Worm (Caenorhabditis elegans) whole organism, midembryonic: ENCODE data around the gene mms-19.

Experiments
- T22C8.4 ChIP-seq: fragments of 200-800 bp; sonication (Bioruptor generic); IDR thresholded peaks from 2 replicates; pipeline ENCODE4 v1.3.6; 2022; ENCODE audit warnings: missing genetic modification characterization, missing compliant biosample characterization
- cog-1 ChIP-seq: sonication (generic microtip); optimal IDR thresholded peaks from 2 replicates; lab custom pipeline; 2016; ENCODE audit warnings: missing genetic modification characterization, missing compliant biosample characterization
- flt-1 ChIP-seq: fragments of 200-800 bp; sonication (Bioruptor generic); IDR thresholded peaks from 2 replicates; pipeline ENCODE4 v1.3.6; 2022; ENCODE audit warnings: missing genetic modification characterization, missing compliant biosample characterization
- klf-2 ChIP-seq: fragments of 200-800 bp; sonication (Bioruptor generic); conservative IDR thresholded peaks from 2 replicates; pipeline ENCODE4 v1.3.6; 2022; ENCODE audit warnings: missing genetic modification reagents, missing genetic modification characterization, missing compliant biosample characterization
- med-1 ChIP-seq: sonication (generic microtip); optimal IDR thresholded peaks from 2 replicates; lab custom pipeline; 2017; ENCODE audit warnings: missing genetic modification characterization, mild to moderate bottlenecking, missing compliant biosample characterization, antibody characterized with exemption, missing genetic modification reagents; ENCODE audit not compliant: insufficient read depth
- ref-1 ChIP-seq: fragments of 200-800 bp; sonication (Bioruptor generic); conservative IDR thresholded peaks from 2 replicates; pipeline ENCODE4 v1.3.6; 2022; ENCODE audit warnings: missing genetic modification reagents, missing genetic modification characterization, missing compliant biosample characterization
- tab-1 ChIP-seq: fragments of 200-800 bp; sonication (Bioruptor generic); IDR thresholded peaks from 2 replicates; pipeline ENCODE4 v1.3.6; 2022; ENCODE audit warnings: missing genetic modification characterization, missing compliant biosample characterization
- ztf-23 ChIP-seq: fragments of 200-800 bp; sonication (Bioruptor generic); IDR thresholded peaks from 2 replicates; pipeline ENCODE4 v1.3.6; 2022; ENCODE audit warnings: missing genetic modification reagents, missing genetic modification characterization, missing compliant biosample characterization
- ztf-29 ChIP-seq: fragments of 200-800 bp; sonication (Bioruptor generic); IDR thresholded peaks from 2 replicates; pipeline ENCODE4 v1.3.6; 2022; ENCODE audit warnings: missing genetic modification reagents, missing genetic modification characterization, missing compliant biosample characterization

The mms-19 gene

ce11 chrV:5499475-5499874 lies 14.7 kb upstream of the mms-19 start:
- TF ChIP-seq med-1 (GFP tag; lab: Kevin White, UChicago) (no peak), ref-1 (GFP tag; lab: Robert Waterston, UW) (no peak), klf-2 (GFP tag; lab: Robert Waterston, UW) (no peak), ztf-29 (GFP tag; lab: Robert Waterston, UW) (no peak), flt-1 (GFP tag; lab: Robert Waterston, UW) (no peak), tab-1 (GFP tag; lab: Robert Waterston, UW) (no peak), ztf-23 (GFP tag; lab: Robert Waterston, UW) (no peak), T22C8.4 (GFP tag; lab: Robert Waterston, UW) (no peak), cog-1 (no peak)

ce11 chrV:5502701-5503100 lies 11.4 kb upstream of the mms-19 start:
- no peak for TF ChIP-seq klf-2 (GFP tag; lab: Robert Waterston, UW)
- TF ChIP-seq tab-1 (GFP tag; lab: Robert Waterston, UW) = no peak
- no peak for TF ChIP-seq ref-1 (GFP tag; lab: Robert Waterston, UW)
- TF ChIP-seq med-1 (GFP tag; lab: Kevin White, UChicago) = no peak
- no peak for TF ChIP-seq cog-1
- TF ChIP-seq flt-1 (GFP tag; lab: Robert Waterston, UW) = no peak
- TF ChIP-seq T22C8.4 (GFP tag; lab: Robert Waterston, UW) = no peak
- TF ChIP-seq ztf-23 (GFP tag; lab: Robert Waterston, UW) = no peak
- no peak for TF ChIP-seq ztf-29 (GFP tag; lab: Robert Waterston, UW)

ce11 chrV:5504295-5504694 lies 9.9 kb upstream of the mms-19 start:
- no peak for TF ChIP-seq klf-2 (GFP tag; lab: Robert Waterston, UW)
- TF ChIP-seq T22C8.4 (GFP tag; lab: Robert Waterston, UW) = no peak
- TF ChIP-seq flt-1 (GFP tag; lab: Robert Waterston, UW) = no peak
- no peak for TF ChIP-seq ztf-23 (GFP tag; lab: Robert Waterston, UW)
- TF ChIP-seq med-1 (GFP tag; lab: Kevin White, UChicago) = no peak
- no peak for TF ChIP-seq cog-1
- TF ChIP-seq tab-1 (GFP tag; lab: Robert Waterston, UW) = no peak
- TF ChIP-seq ref-1 (GFP tag; lab: Robert Waterston, UW) = no peak
- TF ChIP-seq ztf-29 (GFP tag; lab: Robert Waterston, UW) = no peak

- TF ChIP-seq ztf-29 (GFP tag; lab: Robert Waterston, UW) (no peak), klf-2 (GFP tag; lab: Robert Waterston, UW) (no peak), ztf-23 (GFP tag; lab: Robert Waterston, UW) (peak; percentile 71; the same call in 1 of the 2 replicates), ref-1 (GFP tag; lab: Robert Waterston, UW) (no peak), med-1 (GFP tag; lab: Kevin White, UChicago) (peak; percentile 35), tab-1 (GFP tag; lab: Robert Waterston, UW) (peak; percentile 70), cog-1 (peak; percentile 56), T22C8.4 (GFP tag; lab: Robert Waterston, UW) (0 out of 2 replicates have a peak, but pooled peaks have one; percentile 39), flt-1 (GFP tag; lab: Robert Waterston, UW) (peak; percentile 75; the same call in 1 of the 2 replicates)
Measured at ce11 chrV:5504807-5505442, 9.2 kb upstream of the mms-19 start, which contains the start of the genes dnj-19 and nhr-47. Gene dnj-19 (minus strand): TSS chrV:5504857. Gene nhr-47 (plus strand): TSS chrV:5505253.

- no peak for TF ChIP-seq cog-1
- no peak for TF ChIP-seq med-1 (GFP tag; lab: Kevin White, UChicago)
- TF ChIP-seq ztf-23 (GFP tag; lab: Robert Waterston, UW) = no peak
- no peak for TF ChIP-seq T22C8.4 (GFP tag; lab: Robert Waterston, UW)
- TF ChIP-seq ztf-29 (GFP tag; lab: Robert Waterston, UW) = no peak
- TF ChIP-seq ref-1 (GFP tag; lab: Robert Waterston, UW) = no peak
- TF ChIP-seq tab-1 (GFP tag; lab: Robert Waterston, UW) = no peak
- no peak for TF ChIP-seq klf-2 (GFP tag; lab: Robert Waterston, UW)
- no peak for TF ChIP-seq flt-1 (GFP tag; lab: Robert Waterston, UW)
Measured at ce11 chrV:5509134-5509533, 5.0 kb upstream of the mms-19 start.

ce11 chrV:5509966-5510365 lies 4.2 kb upstream of the mms-19 start:
- TF ChIP-seq ref-1 (GFP tag; lab: Robert Waterston, UW) = no peak
- no peak for TF ChIP-seq T22C8.4 (GFP tag; lab: Robert Waterston, UW)
- TF ChIP-seq ztf-23 (GFP tag; lab: Robert Waterston, UW) = no peak
- no peak for TF ChIP-seq med-1 (GFP tag; lab: Kevin White, UChicago)
- no peak for TF ChIP-seq cog-1
- TF ChIP-seq tab-1 (GFP tag; lab: Robert Waterston, UW) = no peak
- TF ChIP-seq ztf-29 (GFP tag; lab: Robert Waterston, UW) = no peak
- TF ChIP-seq klf-2 (GFP tag; lab: Robert Waterston, UW) = no peak
- TF ChIP-seq flt-1 (GFP tag; lab: Robert Waterston, UW) = no peak

- TF ChIP-seq flt-1 (GFP tag; lab: Robert Waterston, UW) = no peak
- TF ChIP-seq klf-2 (GFP tag; lab: Robert Waterston, UW) = no peak
Measured at ce11 chrV:5511720-5512119, 2.4 kb upstream of the mms-19 start.

ce11 chrV:5512559-5512958 lies 1.6 kb upstream of the mms-19 start:
- TF ChIP-seq tab-1 (GFP tag; lab: Robert Waterston, UW) = no peak
- TF ChIP-seq flt-1 (GFP tag; lab: Robert Waterston, UW) = no peak
- no peak for TF ChIP-seq ztf-23 (GFP tag; lab: Robert Waterston, UW)
- no peak for TF ChIP-seq ref-1 (GFP tag; lab: Robert Waterston, UW)
- TF ChIP-seq klf-2 (GFP tag; lab: Robert Waterston, UW) = no peak
- no peak for TF ChIP-seq ztf-29 (GFP tag; lab: Robert Waterston, UW)
- no peak for TF ChIP-seq med-1 (GFP tag; lab: Kevin White, UChicago)
- TF ChIP-seq T22C8.4 (GFP tag; lab: Robert Waterston, UW) = no peak
- TF ChIP-seq cog-1 = no peak

- TF ChIP-seq klf-2 (GFP tag; lab: Robert Waterston, UW) (no peak), tab-1 (GFP tag; lab: Robert Waterston, UW) (no peak), ztf-29 (GFP tag; lab: Robert Waterston, UW) (no peak), cog-1 (no peak), ztf-23 (GFP tag; lab: Robert Waterston, UW) (no peak), ref-1 (GFP tag; lab: Robert Waterston, UW) (no peak), med-1 (GFP tag; lab: Kevin White, UChicago) (no peak), T22C8.4 (GFP tag; lab: Robert Waterston, UW) (no peak), flt-1 (GFP tag; lab: Robert Waterston, UW) (no peak)
Measured at ce11 chrV:5521735-5522241, 7.6 kb downstream of the mms-19 start, which contains the start of gene hir-1. Gene hir-1 (plus strand): TSS chrV:5522139.
